Worm (Caenorhabditis elegans): ENCODE results near the gene lntl-1.
A peak's percentile ranks its signal among the peaks of the same experiment; 100 is the strongest.

ce11 chrIV:5847986-5848707 lies 41.3 kb upstream of the lntl-1 start, which contains the start of gene sams-3:
- TF ChIP-seq ztf-11 (tag; optimal IDR thresholded peaks at IDR 0.05) (no peak), lin-32 (GFP tag; optimal IDR thresholded peaks at IDR 0.05) (no peak), nhr-76 (tag; optimal IDR thresholded peaks at IDR 0.05) (no peak), cnd-1 (tag; optimal IDR thresholded peaks at IDR 0.05) (no peak), mls-2 (tag; optimal IDR thresholded peaks at IDR 0.05) (no peak), drap-1 (GFP tag; optimal IDR thresholded peaks at IDR 0.05) (no peak), lsy-2 (tag; optimal IDR thresholded peaks at IDR 0.05) (peak; percentile 5), nhr-28 (tag; optimal IDR thresholded peaks at IDR 0.05) (no peak), lin-13 (tag; optimal IDR thresholded peaks at IDR 0.05) (peak; percentile 26), elt-1 (tag; optimal IDR thresholded peaks at IDR 0.05; ENCODE audit: borderline replicate concordance, insufficient read depth) (no peak), nhr-12 (tag; optimal IDR thresholded peaks at IDR 0.05) (no peak), blmp-1 (tag; optimal IDR thresholded peaks at IDR 0.05) (no peak)
